Fruit fly (Drosophila melanogaster): ENCODE data around the gene wor.

wor gene

DNA sequence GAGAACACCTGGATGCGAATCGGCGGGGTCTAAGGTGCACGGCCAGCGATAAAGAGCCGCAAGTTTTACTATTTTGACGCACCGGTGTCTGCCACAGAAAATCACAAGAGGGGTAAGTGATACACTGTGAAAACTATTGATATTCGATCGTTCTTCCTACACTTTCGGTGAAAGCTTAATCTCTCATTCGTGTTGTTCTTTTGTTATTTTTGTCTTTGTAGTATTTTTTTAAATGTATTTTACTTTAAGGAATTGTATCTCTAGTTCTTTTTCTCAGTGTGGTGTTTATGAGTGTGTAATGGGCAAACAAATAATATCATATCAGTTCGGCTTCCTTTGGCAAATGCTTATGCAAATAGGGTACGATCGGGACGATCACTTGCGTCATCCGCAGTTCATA is 6.9 kb upstream of the wor start (continued):
- TF ChIP-seq CG6272 (GFP tag; IDR thresholded peaks at IDR 0.05) = no peak
- no peak for TF ChIP-seq Atf6 (GFP tag; IDR thresholded peaks at IDR 0.05)
- no peak for TF ChIP-seq slbo (GFP tag; IDR thresholded peaks at IDR 0.05)
- no peak for TF ChIP-seq ro (GFP tag; IDR thresholded peaks at IDR 0.05)
- peak; percentile 51 for TF ChIP-seq CG15696 (tag; optimal IDR thresholded peaks at IDR 0.05)
- TF ChIP-seq Asciz (GFP tag; optimal IDR thresholded peaks at IDR 0.05) = no peak
- TF ChIP-seq zf30C (GFP tag; optimal IDR thresholded peaks at IDR 0.05) = peak; percentile 52
- TF ChIP-seq grau (tag; optimal IDR thresholded peaks at IDR 0.05) = peak; percentile 26
- TF ChIP-seq CG9727 (GFP tag; optimal IDR thresholded peaks at IDR 0.05) = peak; percentile 65
- no peak for TF ChIP-seq CG5953 (GFP tag; IDR thresholded peaks at IDR 0.05)
- TF ChIP-seq CG1832 (GFP tag; optimal IDR thresholded peaks at IDR 0.05) = no peak
- no peak for TF ChIP-seq Opbp (GFP tag; IDR thresholded peaks at IDR 0.05; ENCODE audit: partially characterized antibody)
- TF ChIP-seq Six4 (GFP tag; optimal IDR thresholded peaks at IDR 0.05) = peak; percentile 23
- TF ChIP-seq shn (GFP tag; optimal IDR thresholded peaks at IDR 0.05) = no peak
- TF ChIP-seq CG33213 (GFP tag; optimal IDR thresholded peaks at IDR 0.05) = no peak
- peak; percentile 43 for TF ChIP-seq Blimp-1 (GFP tag; optimal IDR thresholded peaks at IDR 0.05)
- no peak for TF ChIP-seq kni (GFP tag; optimal IDR thresholded peaks at IDR 0.05)
- no peak for TF ChIP-seq ash1 (GFP tag; optimal IDR thresholded peaks at IDR 0.05)
- peak; percentile 4 to 13 for TF ChIP-seq dpn (GFP tag; optimal IDR thresholded peaks at IDR 0.05)
- TF ChIP-seq trh (GFP tag; optimal IDR thresholded peaks at IDR 0.05) = no peak
- TF ChIP-seq Taf1 (GFP tag; IDR thresholded peaks at IDR 0.05) = no peak
- peak; percentile 71 for TF ChIP-seq CG18262 (tag; optimal IDR thresholded peaks at IDR 0.05)
- peak; percentile 36 for TF ChIP-seq dmrt99B (tag; optimal IDR thresholded peaks at IDR 0.05)
- TF ChIP-seq CG31224 (GFP tag; IDR thresholded peaks at IDR 0.05) = no peak
- TF ChIP-seq cas (GFP tag; IDR thresholded peaks at IDR 0.05) = no peak
- TF ChIP-seq CG8388 (GFP tag; optimal IDR thresholded peaks at IDR 0.05) = peak; percentile 48
- peak; percentile 42 for TF ChIP-seq CG12236 (GFP tag; optimal IDR thresholded peaks at IDR 0.05)
- TF ChIP-seq CG1647 (GFP tag; optimal IDR thresholded peaks at IDR 0.05) = no peak
- TF ChIP-seq CHES-1-like (GFP tag; optimal IDR thresholded peaks at IDR 0.05) = no peak
- TF ChIP-seq run (tag; optimal IDR thresholded peaks at IDR 0.05) = no peak
- peak; percentile 49; the same call in 1 of the 2 replicates for TF ChIP-seq CG4404 (GFP tag; IDR thresholded peaks at IDR 0.05)
- peak; percentile 51 to 64 for TF ChIP-seq chif (GFP tag; optimal IDR thresholded peaks at IDR 0.05)
- TF ChIP-seq bsh (GFP tag; optimal IDR thresholded peaks at IDR 0.05) = peak in 1 of 2 experiments; percentile 68
- peak; percentile 2 for TF ChIP-seq CG16815 (GFP tag; optimal IDR thresholded peaks at IDR 0.05)
- TF ChIP-seq ttk (GFP tag; IDR thresholded peaks at IDR 0.05) = peak; percentile 33; the same call in 1 of the 2 replicates
- no peak for TF ChIP-seq psq (GFP tag; optimal IDR thresholded peaks at IDR 0.05)
- no peak for TF ChIP-seq CG18764 (GFP tag; optimal IDR thresholded peaks at IDR 0.05)
- TF ChIP-seq bowl (GFP tag; IDR thresholded peaks at IDR 0.05) = no peak
- no peak for TF ChIP-seq Adf1 (GFP tag; IDR thresholded peaks at IDR 0.05)
- TF ChIP-seq CG5180 (GFP tag; optimal IDR thresholded peaks at IDR 0.05) = no peak
- peak; percentile 63 for TF ChIP-seq gem (tag; optimal IDR thresholded peaks at IDR 0.05)
- 0 out of 2 replicates have a peak, but pooled peaks have one; percentile 32 for TF ChIP-seq Ptx1 (GFP tag; IDR thresholded peaks at IDR 0.05)
- TF ChIP-seq en (GFP tag; optimal IDR thresholded peaks at IDR 0.05) = peak; percentile 8
- peak; percentile 16 for TF ChIP-seq CG13624 (GFP tag; optimal IDR thresholded peaks at IDR 0.05)
- no peak for TF ChIP-seq CrebB (tag; optimal IDR thresholded peaks at IDR 0.05)
- TF ChIP-seq phol (tag; optimal IDR thresholded peaks at IDR 0.05) = peak; percentile 54
- TF ChIP-seq Elba2 (GFP tag; optimal IDR thresholded peaks at IDR 0.05) = no peak
- TF ChIP-seq CG6813 (GFP tag; optimal IDR thresholded peaks at IDR 0.05) = no peak
- TF ChIP-seq ind (GFP tag; optimal IDR thresholded peaks at IDR 0.05) = no peak
- no peak for TF ChIP-seq NfI (GFP tag; optimal IDR thresholded peaks at IDR 0.05)
- TF ChIP-seq CG34422 (GFP tag; IDR thresholded peaks at IDR 0.05) = no peak

Data from whole organism, embryonic.